Fruit fly (Drosophila melanogaster) ovary, adult (tissue): ENCODE measurements around the gene CG10859.
A peak's percentile ranks its signal among the peaks of the same experiment; 100 is the strongest.

ENCODE experiments used
- CG17801 ChIP-seq: fragments of 200-800 bp; optimal IDR thresholded peaks from 2 replicates; lab custom pipeline; 2019; ENCODE audit warnings: missing biosample characterization, mild to moderate bottlenecking, missing genetic modification characterization, moderate library complexity; ENCODE audit not compliant: partially characterized antibody

CG10859 gene

DNA sequence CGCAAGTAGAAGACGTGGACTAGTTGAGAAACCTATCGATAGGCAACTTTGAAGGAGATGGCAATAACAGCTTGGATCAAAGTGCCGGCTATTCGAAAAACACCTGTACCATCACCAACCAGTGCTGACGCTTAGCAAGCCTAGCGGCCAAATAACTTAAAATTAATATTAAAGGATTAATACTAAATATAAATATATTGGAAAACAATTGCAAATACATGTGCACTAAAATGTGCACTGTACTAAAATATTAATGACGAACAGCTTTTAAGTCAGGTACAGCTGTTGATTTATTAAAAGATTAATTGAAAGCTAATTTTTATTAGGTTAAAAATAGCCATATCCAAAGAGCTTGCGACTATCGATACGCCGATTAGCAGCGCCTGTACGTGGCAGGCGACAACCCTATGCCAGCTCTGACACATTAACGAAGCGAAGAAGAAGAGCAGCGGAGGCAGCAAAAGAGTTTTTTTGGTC, 19.9 kb downstream of the CG10859 start, which contains the start of the genes CG9302 and beta'COP:
TSS of gene CG9302 (minus strand) at position 51 of the 477 bp plus-strand sequence.
TSS of gene beta'COP (plus strand) at position 415 of the 477 bp plus-strand sequence.
- peak; percentile 81 for TF ChIP-seq CG17801

DNA sequence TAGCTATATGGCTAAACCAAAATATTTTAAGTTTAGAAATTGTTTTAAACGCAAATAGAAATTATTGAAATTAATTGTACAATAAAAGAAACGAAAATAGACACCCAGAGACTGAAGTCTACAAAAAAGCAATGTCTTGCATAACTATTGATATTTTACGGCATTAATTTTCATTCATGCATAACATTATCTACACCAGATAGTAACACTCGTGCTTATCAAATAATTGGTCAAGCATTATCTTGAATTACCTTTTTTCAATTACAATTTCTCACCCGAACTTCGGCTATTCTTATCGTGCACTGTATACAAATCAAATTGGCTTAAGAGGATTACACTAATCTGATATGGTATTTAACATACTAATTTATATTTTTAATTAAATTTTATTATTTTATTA, 22.4 kb downstream of the CG10859 start:
- TF ChIP-seq CG17801 = no peak

DNA sequence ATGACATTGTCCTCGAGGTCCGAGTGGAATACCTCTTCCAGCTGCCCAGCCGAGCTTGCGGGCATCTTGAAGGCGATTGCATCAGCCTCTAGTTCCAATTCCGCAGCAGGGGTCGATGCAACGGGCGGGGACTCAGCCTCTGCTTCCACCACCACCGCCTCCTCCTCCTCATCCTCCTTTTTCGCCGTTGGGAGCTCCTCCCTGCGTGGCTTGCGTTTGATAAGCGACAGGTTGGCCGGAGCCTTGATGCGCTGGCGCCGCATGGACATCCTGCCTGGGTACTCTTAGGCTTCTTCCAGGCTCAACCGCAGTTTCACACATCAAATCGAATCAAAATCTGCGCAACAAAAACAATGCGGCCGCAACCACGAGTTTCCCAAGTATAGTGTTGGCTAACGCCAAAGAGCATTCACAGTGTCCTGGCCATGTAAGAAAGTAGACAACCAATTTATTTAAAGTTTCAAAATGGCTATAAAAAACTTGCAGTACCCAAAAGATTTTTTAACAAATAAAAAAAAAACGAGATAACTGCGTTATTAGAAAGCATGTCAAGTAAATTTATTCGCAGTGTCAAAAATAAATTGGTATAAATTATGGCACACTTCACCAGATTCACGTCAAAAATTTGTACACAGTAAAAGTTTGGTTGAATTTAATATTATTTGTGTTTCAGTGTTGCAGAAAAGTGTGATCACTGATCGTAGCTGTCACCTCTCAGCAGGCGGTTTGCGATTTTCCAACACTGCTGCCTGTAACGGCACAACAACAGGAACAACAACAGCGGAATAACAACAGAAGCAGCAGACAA, 24.8 kb downstream of the CG10859 start, which contains the start of the genes Bdp1 and CG6565:
TSS of gene Bdp1 (minus strand) at position 456 of the 808 bp plus-strand sequence.
TSS of gene CG6565 (plus strand) at position 585 of the 808 bp plus-strand sequence.
- TF ChIP-seq CG17801 = peak; percentile 88

DNA sequence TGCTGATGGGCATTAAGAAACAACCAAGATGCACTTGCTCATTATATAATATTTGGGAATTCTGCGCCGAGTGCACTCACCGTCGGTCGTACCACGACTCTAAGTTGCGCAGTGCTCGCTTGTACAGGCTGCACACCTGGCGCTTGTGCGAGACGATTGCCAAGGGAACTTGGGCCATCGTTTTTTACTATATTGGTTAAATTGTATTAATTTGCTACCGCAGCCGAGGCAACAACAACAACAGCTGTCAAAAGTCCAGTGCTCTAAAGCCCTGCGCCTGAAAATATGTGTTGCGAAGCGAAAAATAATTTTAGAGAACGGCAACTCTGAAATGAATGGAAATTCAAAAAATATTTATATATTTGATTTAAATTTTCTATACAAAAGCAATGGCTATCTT, 27.7 kb downstream of the CG10859 start, which contains the start of gene ND-B22:
TSS of gene ND-B22 (minus strand) at position 349 of the 400 bp plus-strand sequence.
- peak; percentile 66 for TF ChIP-seq CG17801

DNA sequence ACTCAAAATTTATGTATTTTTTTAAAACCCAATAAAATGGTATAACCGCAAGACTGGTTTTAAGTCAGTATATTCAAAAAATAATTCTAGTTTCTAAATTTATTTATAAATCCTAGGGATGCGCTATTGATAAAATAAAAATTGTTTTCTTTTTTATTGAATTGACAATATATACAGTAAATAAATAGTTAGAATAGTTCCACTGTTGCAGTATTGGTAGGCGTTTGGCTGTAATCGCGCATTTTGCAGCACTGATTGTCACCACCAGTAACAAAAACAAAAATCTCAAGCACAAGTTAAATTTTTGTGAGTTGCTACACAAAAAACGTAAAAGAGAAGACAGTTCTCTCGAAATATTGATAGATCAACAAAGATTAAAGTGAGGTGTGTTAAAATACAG, 29.5 kb downstream of the CG10859 start, which contains the start of gene CG31855:
TSS of gene CG31855 (plus strand) at position 265 of the 400 bp plus-strand sequence.
- peak; percentile 90 for TF ChIP-seq CG17801

DNA sequence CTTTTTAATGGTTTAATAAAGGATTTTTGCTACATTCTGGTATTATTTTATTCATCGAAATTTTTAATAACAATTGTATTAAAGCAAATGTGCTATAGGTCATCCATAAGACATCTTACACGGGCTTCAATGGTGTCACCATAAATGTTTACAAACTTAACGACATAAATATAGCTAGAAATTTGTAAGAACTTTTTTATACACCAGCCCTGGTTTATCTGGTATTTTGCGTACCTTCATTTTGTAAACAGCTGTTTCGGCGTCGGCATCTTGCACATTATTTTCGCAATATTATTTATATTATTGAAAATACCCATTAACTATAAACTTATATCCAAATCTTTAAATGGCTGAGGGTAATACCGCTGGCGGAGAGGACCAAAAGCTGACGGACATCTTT, 31.1 kb downstream of the CG10859 start, which contains the start of gene Tap42:
TSS of gene Tap42 (plus strand) at position 240 of the 400 bp plus-strand sequence.
- no peak for TF ChIP-seq CG17801

DNA sequence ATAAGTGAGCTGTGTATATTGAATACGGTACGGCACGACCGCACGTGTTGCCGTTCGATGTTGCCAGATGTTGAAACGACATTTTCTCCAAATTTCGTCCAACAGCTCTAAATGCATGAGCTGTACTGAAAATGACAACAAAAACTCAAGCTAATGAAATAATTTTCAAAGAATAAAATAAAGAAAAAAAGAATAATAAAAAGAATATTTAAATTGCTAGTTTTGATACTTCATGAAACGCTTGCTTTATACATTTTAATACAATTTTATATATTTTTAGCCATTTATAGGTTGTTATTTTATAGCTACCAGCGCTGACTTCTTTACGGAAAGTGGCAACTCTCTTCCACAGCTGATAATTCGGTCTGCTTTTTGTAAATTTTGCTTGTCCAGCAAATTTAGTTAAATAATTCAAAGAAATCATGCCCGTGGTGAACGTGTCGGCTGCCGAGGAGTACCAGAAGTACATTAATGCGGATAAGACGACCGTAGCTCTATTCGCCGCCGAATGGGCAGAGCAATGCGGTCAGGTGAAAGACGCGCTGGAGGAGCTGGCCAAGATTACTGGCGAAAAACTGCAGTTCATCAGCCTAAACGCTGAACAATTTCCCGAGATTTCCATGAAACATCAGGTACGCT, 32.2 kb downstream of the CG10859 start, which contains the start of the genes Nnp-1 and Grx3:
TSS of gene Nnp-1 (minus strand) at position 81 of the 639 bp plus-strand sequence.
TSS of gene Grx3 (plus strand) at position 339 of the 639 bp plus-strand sequence.
- peak; percentile 65 for TF ChIP-seq CG17801

DNA sequence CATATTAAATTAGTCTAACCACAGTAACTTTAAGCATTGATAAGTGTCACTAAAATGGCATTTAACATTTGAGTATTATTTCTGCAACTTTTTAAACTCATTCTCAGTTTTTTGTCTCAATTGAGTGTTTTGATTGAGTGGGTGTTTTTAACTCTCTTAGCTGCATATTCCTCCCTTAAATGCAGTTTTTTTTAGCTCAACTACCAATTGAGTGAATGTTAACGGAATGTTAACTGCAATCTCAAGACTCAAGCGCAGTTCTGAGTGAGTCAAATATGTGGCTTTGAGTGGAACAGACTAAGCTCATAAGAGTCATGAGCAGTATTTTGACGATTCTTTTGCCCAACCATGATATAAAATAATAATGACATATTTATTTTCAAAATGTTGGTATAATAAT, 35.5 kb downstream of the CG10859 start:
- no peak for TF ChIP-seq CG17801

DNA sequence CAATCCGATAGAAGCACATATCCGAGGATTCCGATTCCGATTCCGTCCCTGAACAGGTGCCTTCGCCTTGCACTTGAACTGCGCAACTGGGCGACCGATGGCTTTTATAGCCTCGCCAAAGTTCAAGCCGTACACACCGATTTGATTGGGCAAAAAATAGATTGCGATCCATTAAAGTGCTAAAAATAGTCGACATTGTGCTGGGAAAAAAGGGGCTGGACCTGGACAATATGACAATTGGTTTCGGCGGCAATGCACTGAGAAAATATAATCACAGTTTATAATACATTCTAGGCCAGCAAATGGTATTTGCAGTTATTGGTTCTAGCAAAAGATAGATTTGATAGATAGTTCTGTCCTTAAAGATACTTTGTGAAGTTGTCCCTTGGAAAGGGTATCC, 37.0 kb downstream of the CG10859 start, which contains the start of gene CG9377:
TSS of gene CG9377 (minus strand) at position 101 of the 400 bp plus-strand sequence.
- no peak for TF ChIP-seq CG17801

DNA sequence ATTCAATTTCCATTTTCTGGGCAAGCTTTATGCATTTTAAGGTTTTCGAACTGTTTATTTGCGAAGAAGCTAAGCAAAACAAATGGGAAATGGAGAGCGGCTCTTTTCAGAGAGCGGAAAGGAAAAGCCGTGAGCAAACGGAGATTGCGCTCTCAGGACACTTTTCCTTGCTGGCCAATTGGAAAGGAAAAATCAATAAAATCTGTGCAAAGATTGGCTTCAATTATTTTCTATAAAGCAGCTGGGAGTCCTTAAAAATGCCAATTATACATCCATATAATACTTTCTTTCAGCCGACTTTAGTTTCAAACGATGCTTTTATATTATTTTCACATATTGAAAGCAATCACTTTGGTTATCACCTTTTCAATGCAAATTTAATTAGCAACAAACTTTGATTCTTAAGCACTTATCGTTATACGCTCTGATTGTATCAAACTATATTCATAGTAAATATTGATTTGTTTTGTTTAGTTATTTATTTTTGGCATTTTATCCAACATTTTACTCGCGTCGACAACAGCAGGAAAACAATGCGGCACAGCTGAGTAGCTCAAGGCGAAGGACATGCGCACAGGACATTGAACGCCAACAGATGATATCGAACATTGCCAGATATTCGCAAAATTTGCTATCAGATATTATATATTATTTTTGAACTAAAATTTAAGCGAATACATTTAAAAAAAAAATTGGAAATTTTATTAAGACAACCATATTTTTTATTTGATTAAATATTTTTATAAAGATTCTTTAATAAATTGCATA, 43.7 kb downstream of the CG10859 start, which contains the start of gene CG9395:
TSS of gene CG9395 (minus strand) at position 494 of the 768 bp plus-strand sequence.
- TF ChIP-seq CG17801 = no peak

DNA sequence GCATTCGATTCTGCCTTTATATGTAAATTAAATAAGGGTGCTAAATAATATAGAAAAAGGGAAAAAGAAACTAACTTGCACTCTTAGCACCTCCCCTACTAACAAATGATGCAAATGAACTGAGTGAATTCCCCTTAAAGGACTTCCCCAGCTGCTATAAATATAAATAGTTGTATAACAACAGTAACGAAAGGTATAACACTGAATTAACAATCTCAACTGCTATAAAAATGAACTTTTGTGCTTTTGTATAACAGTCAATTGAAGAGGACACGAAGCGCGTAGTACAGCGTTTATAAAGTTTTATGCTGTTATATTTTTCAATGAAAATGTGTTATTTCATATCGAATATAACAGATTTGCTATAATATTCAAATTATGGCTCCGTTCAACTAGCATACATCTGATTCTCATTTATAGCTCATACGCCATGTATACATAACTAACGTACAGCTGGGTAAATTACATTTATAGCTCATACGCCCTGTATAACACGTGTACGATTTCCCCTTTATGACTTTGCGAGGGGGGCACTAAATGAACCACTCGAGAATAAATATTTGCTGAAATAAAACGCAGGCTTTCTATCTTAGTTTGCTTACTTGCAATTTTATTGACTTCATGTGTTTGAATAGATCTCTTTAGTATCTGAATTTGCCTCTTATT, 49.1 kb downstream of the CG10859 start:
- TF ChIP-seq CG17801 = no peak

DNA sequence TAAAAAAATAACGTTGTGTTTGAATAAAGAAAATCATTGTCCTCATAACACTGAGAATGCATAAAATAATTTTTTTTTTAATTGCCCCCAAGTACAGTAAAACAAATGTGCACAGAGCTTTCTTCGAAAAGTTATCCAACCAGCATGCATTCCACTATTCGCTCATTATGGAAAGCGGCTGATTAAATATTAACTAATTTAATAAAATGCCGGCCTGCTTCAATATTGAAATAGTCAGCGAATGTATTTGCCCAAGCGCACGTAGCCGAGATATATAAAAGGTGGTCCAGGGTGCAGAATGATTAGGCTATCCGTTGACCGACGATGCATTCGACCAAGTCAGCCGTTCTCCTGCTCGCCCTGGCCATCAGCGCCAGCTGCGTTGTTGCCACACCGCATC, 51.0 kb downstream of the CG10859 start, which contains the start of gene CG16826:
TSS of gene CG16826 (plus strand) at position 301 of the 400 bp plus-strand sequence.
- no peak for TF ChIP-seq CG17801
